Fruit fly (Drosophila melanogaster) whole organism, embryonic: ENCODE data around the gene Dap160.

Source experiments
- B-H1 ChIP-seq: fragments of 200-800 bp; sonication (Bioruptor generic); IDR thresholded peaks from 3 replicates; pipeline ENCODE4 v1.3.6; 2022; ENCODE audit warnings: missing biosample characterization, missing genetic modification characterization
- Bgb ChIP-seq: fragments of 200-800 bp; sonication (Bioruptor generic); IDR thresholded peaks from 2 replicates; pipeline ENCODE4 v1.3.6; 2022; ENCODE audit warnings: missing biosample characterization, missing genetic modification characterization; ENCODE audit not compliant: partially characterized antibody
- CG12744 ChIP-seq: fragments of 200-800 bp; sonication (Bioruptor generic); optimal IDR thresholded peaks from 2 replicates; lab custom pipeline; 2016; ENCODE audit warnings: missing biosample characterization, missing genetic modification characterization
- CG13894 ChIP-seq: fragments of 200-800 bp; sonication (Bioruptor generic); optimal IDR thresholded peaks from 3 replicates; lab custom pipeline; 2018; ENCODE audit warnings: missing biosample characterization, mild to moderate bottlenecking, missing genetic modification characterization, moderate library complexity
- CG14710 ChIP-seq: fragments of 200-800 bp; sonication (Bioruptor generic); optimal IDR thresholded peaks from 3 replicates; lab custom pipeline; 2019; ENCODE audit warnings: missing biosample characterization, mild to moderate bottlenecking, missing genetic modification characterization, moderate library complexity
- CG1602 ChIP-seq: fragments of 200-800 bp; sonication (Bioruptor generic); optimal IDR thresholded peaks from 3 replicates; lab custom pipeline; 2016; ENCODE audit warnings: missing biosample characterization, missing genetic modification characterization
- CG17359 ChIP-seq: fragments of 200-800 bp; sonication (Bioruptor generic); optimal IDR thresholded peaks from 3 replicates; lab custom pipeline; 2018; ENCODE audit warnings: missing biosample characterization, mild to moderate bottlenecking, missing genetic modification characterization, moderate library complexity
- CG17612 ChIP-seq: fragments of 200-800 bp; sonication (Bioruptor generic); IDR thresholded peaks from 2 replicates; pipeline ENCODE4 v1.3.6; 2022; ENCODE audit warnings: missing biosample characterization, missing genetic modification characterization
- CG2889 ChIP-seq: fragments of 200-800 bp; sonication (Bioruptor generic); IDR thresholded peaks from 3 replicates; pipeline ENCODE4 v1.3.6; 2022; ENCODE audit warnings: missing biosample characterization, missing genetic modification characterization
- CG31441 ChIP-seq: fragments of 200-800 bp; sonication (Bioruptor generic); IDR thresholded peaks from 2 replicates; pipeline ENCODE4 v1.3.6; 2022; ENCODE audit warnings: missing biosample characterization, missing genetic modification characterization
- CG3281 ChIP-seq: fragments of 200-800 bp; sonication (Bioruptor generic); optimal IDR thresholded peaks from 3 replicates; lab custom pipeline; 2017; ENCODE audit warnings: missing biosample characterization, mild to moderate bottlenecking, missing genetic modification characterization
- CG34422 ChIP-seq: fragments of 200-800 bp; sonication (Bioruptor generic); IDR thresholded peaks from 3 replicates; pipeline ENCODE4 v1.3.6; 2022; ENCODE audit warnings: missing biosample characterization, missing genetic modification characterization
- CG4617 ChIP-seq: fragments of 200-800 bp; sonication (Bioruptor generic); optimal IDR thresholded peaks from 3 replicates; lab custom pipeline; 2016; ENCODE audit warnings: missing biosample characterization, missing genetic modification characterization, borderline replicate concordance
- CG5180 ChIP-seq: fragments of 200-800 bp; sonication (Bioruptor generic); optimal IDR thresholded peaks from 3 replicates; lab custom pipeline; 2017; ENCODE audit warnings: missing biosample characterization, missing genetic modification characterization, mild to moderate bottlenecking, moderate library complexity, missing genetic modification reagents
- CG7963 ChIP-seq: fragments of 200-800 bp; sonication (Bioruptor generic); IDR thresholded peaks from 3 replicates; pipeline ENCODE4 v1.3.6; 2022; ENCODE audit warnings: missing biosample characterization, missing genetic modification characterization; ENCODE audit not compliant: partially characterized antibody
- CG8924 ChIP-seq: fragments of 200-800 bp; optimal IDR thresholded peaks from 3 replicates; lab custom pipeline; 2019; ENCODE audit warnings: missing biosample characterization, mild to moderate bottlenecking, missing genetic modification characterization, moderate library complexity
- CG8944 ChIP-seq: fragments of 200-800 bp; sonication (Bioruptor generic); optimal IDR thresholded peaks from 3 replicates; lab custom pipeline; 2016; ENCODE audit warnings: missing biosample characterization, missing genetic modification characterization
- CG9215 ChIP-seq: fragments of 200-800 bp; sonication (Bioruptor generic); IDR thresholded peaks from 2 replicates; pipeline ENCODE4 v1.3.6; 2022; ENCODE audit warnings: missing biosample characterization, missing genetic modification characterization
- CG9932 ChIP-seq: fragments of 200-800 bp; sonication (Bioruptor generic); IDR thresholded peaks from 2 replicates; pipeline ENCODE4 v1.3.6; 2022; ENCODE audit warnings: missing biosample characterization, missing genetic modification characterization
- Dll ChIP-seq: fragments of 200-800 bp; sonication (Bioruptor generic); IDR thresholded peaks from 4 replicates; pipeline ENCODE4 v1.3.6; 2022; ENCODE audit warnings: missing biosample characterization, missing genetic modification characterization; ENCODE audit not compliant: partially characterized antibody
- HLH4C ChIP-seq: fragments of 200-800 bp; sonication (Bioruptor generic); IDR thresholded peaks from 3 replicates; pipeline ENCODE4 v1.3.6; 2022; ENCODE audit warnings: missing biosample characterization, missing genetic modification characterization; ENCODE audit not compliant: partially characterized antibody
- Hmr ChIP-seq: fragments of 200-800 bp; sonication (Bioruptor generic); optimal IDR thresholded peaks from 3 replicates; lab custom pipeline; 2017; ENCODE audit warnings: mild to moderate bottlenecking, missing biosample characterization, missing genetic modification reagents, missing genetic modification characterization
- Hr39 ChIP-seq: fragments of >200 bp; optimal IDR thresholded peaks from 2 replicates; lab custom pipeline; 2017
- Lhr ChIP-seq: fragments of 200-800 bp; sonication (Bioruptor generic); optimal IDR thresholded peaks from 3 replicates; lab custom pipeline; 2017; ENCODE audit warnings: mild to moderate bottlenecking, missing biosample characterization, missing genetic modification reagents, missing genetic modification characterization
- MESR4 ChIP-seq: fragments of 200-800 bp; sonication (Bioruptor generic); optimal IDR thresholded peaks from 2 replicates; lab custom pipeline; 2018; ENCODE audit warnings: missing biosample characterization, mild to moderate bottlenecking, missing genetic modification characterization, moderate library complexity
- Opbp ChIP-seq: fragments of 200-800 bp; sonication (Bioruptor generic); IDR thresholded peaks from 3 replicates; pipeline ENCODE4 v1.3.6; 2022; ENCODE audit warnings: missing biosample characterization, missing genetic modification characterization; ENCODE audit not compliant: partially characterized antibody
- Scr ChIP-seq: fragments of 200-800 bp; sonication (Bioruptor generic); IDR thresholded peaks from 2 replicates; pipeline ENCODE4 v1.3.6; 2022; ENCODE audit warnings: missing biosample characterization, missing genetic modification characterization; ENCODE audit not compliant: partially characterized antibody
- Trl ChIP-seq, 3 experiments: fragments of >200 bp in 2 of 3; fragments of 200-800 bp in 1 of 3; sonication (Bioruptor generic) in 1 of 3; optimal IDR thresholded peaks; 2 replicates in 1 of 3; 3 replicates in 2 of 3; lab custom pipeline; 2016 to 2017; ENCODE audit warnings: missing biosample characterization in 1 of 3, missing genetic modification characterization in 1 of 3
- Usf ChIP-seq: fragments of 200-800 bp; sonication (Bioruptor generic); optimal IDR thresholded peaks from 2 replicates; lab custom pipeline; 2017; ENCODE audit warnings: missing genotype, missing biosample characterization, missing genetic modification characterization
- btn ChIP-seq: fragments of 200-800 bp; sonication (Bioruptor generic); optimal IDR thresholded peaks from 2 replicates; lab custom pipeline; 2016; ENCODE audit warnings: missing biosample characterization, missing genetic modification characterization
- cad ChIP-seq: fragments of >200 bp; optimal IDR thresholded peaks from 2 replicates; lab custom pipeline; 2017; ENCODE audit warnings: missing biosample characterization, missing genetic modification characterization
- cg ChIP-seq: fragments of 200-800 bp; sonication (Bioruptor generic); optimal IDR thresholded peaks from 3 replicates; lab custom pipeline; 2019; ENCODE audit warnings: missing biosample characterization, mild to moderate bottlenecking, missing genetic modification characterization, moderate library complexity
- ci ChIP-seq: fragments of 200-800 bp; sonication (Bioruptor generic); IDR thresholded peaks from 3 replicates; pipeline ENCODE4 v1.3.6; 2022; ENCODE audit warnings: missing biosample characterization, missing genetic modification characterization
- da ChIP-seq: fragments of 200-800 bp; sonication (Bioruptor generic); optimal IDR thresholded peaks from 2 replicates; lab custom pipeline; 2016; ENCODE audit warnings: missing biosample characterization, missing genetic modification characterization
- hb ChIP-seq: fragments of 200-800 bp; sonication (Bioruptor generic); IDR thresholded peaks from 3 replicates; pipeline ENCODE4 v1.3.6; 2022; ENCODE audit warnings: missing biosample characterization, missing genetic modification characterization; ENCODE audit not compliant: partially characterized antibody
- klu ChIP-seq: fragments of 200-800 bp; sonication (Bioruptor generic); IDR thresholded peaks from 2 replicates; pipeline ENCODE4 v1.3.6; 2022; ENCODE audit warnings: missing biosample characterization, missing genetic modification characterization
- lbe ChIP-seq: fragments of 200-800 bp; sonication (Bioruptor generic); optimal IDR thresholded peaks from 2 replicates; lab custom pipeline; 2016; ENCODE audit warnings: missing biosample characterization, mild to moderate bottlenecking, missing genetic modification characterization
- onecut ChIP-seq: fragments of 200-800 bp; sonication (Bioruptor generic); IDR thresholded peaks from 2 replicates; pipeline ENCODE4 v1.3.6; 2022; ENCODE audit warnings: missing biosample characterization, missing genetic modification characterization
- peb ChIP-seq: fragments of 200-800 bp; sonication (Bioruptor generic); IDR thresholded peaks from 2 replicates; pipeline ENCODE4 v1.3.6; 2022; ENCODE audit warnings: missing biosample characterization, missing genetic modification characterization
- pzg ChIP-seq: fragments of 200-800 bp; sonication (Bioruptor generic); optimal IDR thresholded peaks from 3 replicates; lab custom pipeline; 2018; ENCODE audit warnings: missing biosample characterization, mild to moderate bottlenecking, missing genetic modification characterization, moderate library complexity
- sens ChIP-seq: fragments of 200-800 bp; sonication (Bioruptor generic); peaks from one replicate; lab custom pipeline; 2016; ENCODE audit warnings: missing biosample characterization, missing genetic modification characterization
- sima ChIP-seq: fragments of 200-800 bp; sonication (Bioruptor generic); optimal IDR thresholded peaks from 2 replicates; lab custom pipeline; 2016; ENCODE audit warnings: missing biosample characterization, missing genetic modification characterization
- stwl ChIP-seq: fragments of 200-800 bp; sonication (Bioruptor generic); optimal IDR thresholded peaks from 3 replicates; lab custom pipeline; 2018; ENCODE audit warnings: missing biosample characterization, mild to moderate bottlenecking, missing genetic modification characterization, moderate library complexity
- tio ChIP-seq: fragments of 200-800 bp; sonication (Bioruptor generic); optimal IDR thresholded peaks from 2 replicates; lab custom pipeline; 2017; ENCODE audit warnings: missing biosample characterization, missing genetic modification characterization, inconsistent platforms
- trem ChIP-seq: fragments of 200-800 bp; optimal IDR thresholded peaks from 3 replicates; lab custom pipeline; 2019; ENCODE audit warnings: missing biosample characterization, mild to moderate bottlenecking, missing genetic modification characterization, moderate library complexity
- vnd ChIP-seq: fragments of 200-800 bp; sonication (Bioruptor generic); IDR thresholded peaks from 3 replicates; pipeline ENCODE4 v1.3.6; 2022; ENCODE audit warnings: missing biosample characterization, missing genetic modification characterization; ENCODE audit not compliant: partially characterized antibody
- vvl ChIP-seq: fragments of 200-800 bp; sonication (Bioruptor generic); IDR thresholded peaks from 2 replicates; pipeline ENCODE4 v1.3.6; 2022; ENCODE audit warnings: missing biosample characterization, missing genetic modification characterization
- wor ChIP-seq: fragments of 200-800 bp; sonication (Bioruptor generic); IDR thresholded peaks from 2 replicates; pipeline ENCODE4 v1.3.6; 2022; ENCODE audit warnings: missing biosample characterization, missing genetic modification characterization
- zen2 ChIP-seq: fragments of 200-800 bp; sonication (Bioruptor generic); IDR thresholded peaks from 3 replicates; pipeline ENCODE4 v1.3.6; 2022; ENCODE audit warnings: missing biosample characterization, missing genetic modification characterization; ENCODE audit not compliant: partially characterized antibody

Gene Dap160

DNA sequence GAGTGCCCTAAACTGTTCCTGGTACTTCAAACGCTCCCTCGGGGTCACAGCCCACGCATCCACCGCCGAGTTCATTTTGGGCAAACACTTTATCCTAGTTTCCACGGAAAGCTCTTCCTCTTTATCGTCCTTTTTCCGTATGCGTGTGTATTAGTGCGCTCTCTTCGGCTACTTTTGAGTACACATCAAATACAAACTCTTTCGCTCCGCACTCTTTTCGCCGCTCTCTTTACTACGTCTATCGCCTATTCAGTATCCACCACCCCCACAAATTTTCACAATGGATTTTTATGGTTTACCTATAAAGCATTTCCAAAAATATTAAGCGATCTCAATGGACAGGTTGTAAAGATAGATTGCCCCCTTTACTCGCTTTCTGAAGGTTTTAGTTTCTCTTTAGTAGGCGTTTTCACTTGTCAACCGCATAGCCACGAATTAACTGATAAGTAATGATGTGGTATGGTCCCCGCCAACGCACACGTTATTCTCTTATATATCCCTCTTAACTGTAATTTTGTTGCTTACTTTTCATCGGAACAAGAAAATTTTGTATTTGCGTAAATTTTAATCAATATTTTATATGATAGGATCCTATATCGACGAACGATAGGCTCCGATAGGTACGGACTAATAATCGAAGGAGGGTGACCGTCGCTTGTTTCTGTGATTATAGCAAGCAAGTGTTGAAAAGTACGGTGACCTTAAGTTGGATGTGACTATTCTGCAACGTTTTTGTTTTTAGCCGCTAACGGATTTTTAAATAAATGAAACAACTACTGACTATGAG is at the start of gene Dap160 (continued):
- no peak for TF ChIP-seq CG12744
- TF ChIP-seq CG9215: no peak
- no peak for TF ChIP-seq wor
- no peak for TF ChIP-seq CG17612
- peak; percentile 62 for TF ChIP-seq HLH4C
- TF ChIP-seq Trl (optimal IDR thresholded peaks at IDR 0.05; lab: Kevin White, UChicago): peak; percentile 80 to 89
- TF ChIP-seq Trl (GFP tag; optimal IDR thresholded peaks at IDR 0.05; lab: Kevin White, UChicago): no peak
- TF ChIP-seq zen2 (GFP tag; lab: Robert Waterston, UW): peak; percentile 50; the same call in 1 of the 3 replicates
- TF ChIP-seq ci (GFP tag; lab: Robert Waterston, UW): no peak
- TF ChIP-seq Dll (GFP tag; lab: Robert Waterston, UW): peak; percentile 72
- peak; percentile 78 for TF ChIP-seq Bgb (GFP tag; lab: Robert Waterston, UW)
- no peak for TF ChIP-seq sima (GFP tag; lab: Kevin White, UChicago)
- peak; percentile 64 for TF ChIP-seq vnd (GFP tag; lab: Robert Waterston, UW)
- no peak for TF ChIP-seq CG1602 (GFP tag; lab: Kevin White, UChicago)
- no peak for TF ChIP-seq cad (GFP tag; lab: Kevin White, UChicago)
- TF ChIP-seq pzg (GFP tag; lab: Kevin White, UChicago): peak; percentile 67
- TF ChIP-seq B-H1 (GFP tag; lab: Robert Waterston, UW): no peak
- TF ChIP-seq Usf: no peak
- TF ChIP-seq CG13894 (tag; lab: Kevin White, UChicago): no peak
- peak; percentile 75 for TF ChIP-seq Scr (GFP tag; lab: Robert Waterston, UW)
- TF ChIP-seq CG8944 (GFP tag; lab: Kevin White, UChicago): no peak
- peak; percentile 21 for TF ChIP-seq CG3281 (GFP tag; lab: Kevin White, UChicago)
- TF ChIP-seq CG7963 (GFP tag; lab: Robert Waterston, UW): peak; percentile 81
- no peak for TF ChIP-seq btn
- no peak for TF ChIP-seq CG31441
- TF ChIP-seq tio (GFP tag; lab: Kevin White, UChicago): no peak
- no peak for TF ChIP-seq klu
- TF ChIP-seq CG14710 (tag; lab: Kevin White, UChicago): no peak
- TF ChIP-seq CG2889 (GFP tag; lab: Robert Waterston, UW): no peak
- peak; percentile 55 for TF ChIP-seq CG9932 (GFP tag; lab: Robert Waterston, UW)
- peak; percentile 80 for TF ChIP-seq CG4617 (GFP tag; lab: Kevin White, UChicago)
- TF ChIP-seq cg: peak; percentile 61
- peak; percentile 79 for TF ChIP-seq stwl (tag; lab: Kevin White, UChicago)
- TF ChIP-seq CG8924 (tag; lab: Kevin White, UChicago): no peak
- peak; percentile 63; the same call in 1 of the 3 replicates for TF ChIP-seq hb (GFP tag; lab: Robert Waterston, UW)
- TF ChIP-seq CG17359 (tag; lab: Kevin White, UChicago): no peak
- TF ChIP-seq trem (tag; lab: Kevin White, UChicago): no peak
- TF ChIP-seq Hmr (GFP tag; lab: Kevin White, UChicago): no peak
- TF ChIP-seq Lhr: peak; percentile 29
- TF ChIP-seq MESR4 (GFP tag; lab: Kevin White, UChicago): peak; percentile 91
- no peak for TF ChIP-seq vvl (GFP tag; lab: Robert Waterston, UW)
- TF ChIP-seq Opbp (GFP tag; lab: Robert Waterston, UW): peak; percentile 82; the same call in 2 of the 3 replicates
- TF ChIP-seq onecut (GFP tag; lab: Robert Waterston, UW): peak; percentile 79
- TF ChIP-seq CG5180 (GFP tag; lab: Kevin White, UChicago): no peak
- no peak for TF ChIP-seq Hr39 (lab: Kevin White, UChicago)
- TF ChIP-seq da (GFP tag; lab: Kevin White, UChicago): no peak
- TF ChIP-seq peb (GFP tag; lab: Robert Waterston, UW): no peak
- TF ChIP-seq CG34422 (GFP tag; lab: Robert Waterston, UW): no peak
- TF ChIP-seq sens: peak; percentile 76
- TF ChIP-seq lbe (GFP tag; lab: Kevin White, UChicago): peak; percentile 3
